Worm (Caenorhabditis elegans) whole organism, L2 larva: ENCODE results near the gene cee-1.

Experiments
- C34F6.9 ChIP-seq: fragments of 150-350 bp; optimal IDR thresholded peaks from 2 replicates; lab custom pipeline; 2014; ENCODE audit warnings: missing biosample characterization, missing genetic modification characterization
- F13H6.1 ChIP-seq: sonication (generic microtip); optimal IDR thresholded peaks from 2 replicates; lab custom pipeline; 2016; ENCODE audit warnings: missing genetic modification characterization, missing compliant biosample characterization
- aly-2 ChIP-seq: fragments of 150-350 bp; optimal IDR thresholded peaks from 2 replicates; lab custom pipeline; 2014; ENCODE audit warnings: missing biosample characterization, missing genetic modification characterization
- blmp-1 ChIP-seq: sonication (generic microtip); optimal IDR thresholded peaks from 2 replicates; lab custom pipeline; 2017; ENCODE audit warnings: missing genetic modification characterization, mild to moderate bottlenecking, missing compliant biosample characterization, antibody characterized with exemption, moderate library complexity; ENCODE audit not compliant: insufficient read depth
- ceh-16 ChIP-seq: fragments of 150-350 bp; optimal IDR thresholded peaks from 2 replicates; lab custom pipeline; 2014; ENCODE audit warnings: missing biosample characterization, missing genetic modification characterization
- crh-2 ChIP-seq: sonication (generic microtip); optimal IDR thresholded peaks from 2 replicates; lab custom pipeline; 2017; ENCODE audit warnings: missing biosample characterization, missing genetic modification characterization
- egl-27 ChIP-seq: sonication (generic microtip); optimal IDR thresholded peaks from 3 replicates; lab custom pipeline; 2017; ENCODE audit warnings: missing biosample characterization, missing genetic modification reagents, missing genetic modification characterization
- elt-3 ChIP-seq: sonication (generic microtip); optimal IDR thresholded peaks from 2 replicates; lab custom pipeline; 2017; ENCODE audit warnings: missing biosample characterization, missing genetic modification characterization
- gmeb-1 ChIP-seq: fragments of 150-350 bp; optimal IDR thresholded peaks from 2 replicates; lab custom pipeline; 2014; ENCODE audit warnings: missing biosample characterization, missing genetic modification characterization
- lin-11 ChIP-seq: fragments of 150-350 bp; sonication (generic microtip); optimal IDR thresholded peaks from 2 replicates; lab custom pipeline; 2014; ENCODE audit warnings: missing biosample characterization, missing genetic modification characterization, inconsistent platforms, mixed read lengths
- lin-13 ChIP-seq: fragments of 150-350 bp; optimal IDR thresholded peaks from 2 replicates; lab custom pipeline; 2014; ENCODE audit warnings: missing biosample characterization, missing genetic modification reagents, missing genetic modification characterization
- lin-39 ChIP-seq: fragments of 150-350 bp; optimal IDR thresholded peaks from 2 replicates; lab custom pipeline; 2014; ENCODE audit warnings: missing biosample characterization, missing genetic modification reagents, missing genetic modification characterization
- lsy-2 ChIP-seq, 2 experiments: fragments of 150-350 bp in 1 of 2; sonication (generic microtip) in 1 of 2; optimal IDR thresholded peaks; 2 replicates each; lab custom pipeline; 2014 to 2017; ENCODE audit warnings: missing biosample characterization in 2 of 2, missing genetic modification characterization in 2 of 2
- mab-5 ChIP-seq: fragments of 150-350 bp; optimal IDR thresholded peaks from 2 replicates; lab custom pipeline; 2014; ENCODE audit warnings: missing biosample characterization, missing genetic modification characterization
- mbf-1 ChIP-seq: sonication (generic microtip); optimal IDR thresholded peaks from 2 replicates; lab custom pipeline; 2017; ENCODE audit warnings: missing biosample characterization, missing genetic modification characterization
- mdl-1 ChIP-seq, 2 experiments: fragments of 150-350 bp in 1 of 2; sonication (generic microtip) in 1 of 2; optimal IDR thresholded peaks; 2 replicates each; lab custom pipeline; 2017; ENCODE audit warnings: missing biosample characterization in 2 of 2, missing genetic modification characterization in 2 of 2
- nhr-11 ChIP-seq: fragments of 150-350 bp; optimal IDR thresholded peaks from 2 replicates; lab custom pipeline; 2014; ENCODE audit warnings: missing biosample characterization, missing genetic modification characterization
- nhr-12 ChIP-seq: fragments of 150-350 bp; optimal IDR thresholded peaks from 2 replicates; lab custom pipeline; 2014; ENCODE audit warnings: missing biosample characterization, missing genetic modification characterization
- nhr-129 ChIP-seq: fragments of 150-350 bp; optimal IDR thresholded peaks from 2 replicates; lab custom pipeline; 2014; ENCODE audit warnings: missing biosample characterization, missing genetic modification characterization
- nhr-21 ChIP-seq: fragments of 150-350 bp; optimal IDR thresholded peaks from 2 replicates; lab custom pipeline; 2014; ENCODE audit warnings: missing biosample characterization, missing genetic modification characterization
- nhr-23 ChIP-seq: fragments of 150-350 bp; optimal IDR thresholded peaks from 2 replicates; lab custom pipeline; 2014; ENCODE audit warnings: missing biosample characterization, missing genetic modification reagents, missing genetic modification characterization
- nhr-25 ChIP-seq: fragments of 150-350 bp; sonication (generic microtip); optimal IDR thresholded peaks from 3 replicates; lab custom pipeline; 2014; ENCODE audit warnings: missing biosample characterization, missing genetic modification characterization
- nhr-6 ChIP-seq: fragments of 150-350 bp; optimal IDR thresholded peaks from 2 replicates; lab custom pipeline; 2014; ENCODE audit warnings: missing biosample characterization, missing genetic modification characterization
- sma-3 ChIP-seq: sonication (generic microtip); optimal IDR thresholded peaks from 2 replicates; lab custom pipeline; 2016; ENCODE audit warnings: missing genetic modification reagents, missing genetic modification characterization, missing compliant biosample characterization
- sma-9 ChIP-seq, 2 experiments: fragments of 150-350 bp in 1 of 2; sonication (generic microtip) in 1 of 2; optimal IDR thresholded peaks; 2 replicates each; lab custom pipeline; 2014 to 2016; ENCODE audit warnings: missing genetic modification characterization in 2 of 2, mild to moderate bottlenecking in 1 of 2, missing biosample characterization in 1 of 2, missing compliant biosample characterization in 1 of 2, missing genetic modification reagents in 1 of 2, moderate library complexity in 1 of 2
- snpc-4 ChIP-seq: fragments of 150-350 bp; optimal IDR thresholded peaks from 2 replicates; lab custom pipeline; 2014; ENCODE audit warnings: missing biosample characterization, missing genetic modification characterization
- unc-39 ChIP-seq: fragments of 150-350 bp; optimal IDR thresholded peaks from 2 replicates; lab custom pipeline; 2014; ENCODE audit warnings: missing biosample characterization, missing genetic modification characterization
- unc-62 ChIP-seq: fragments of 150-350 bp; optimal IDR thresholded peaks from 2 replicates; lab custom pipeline; 2014; ENCODE audit warnings: missing biosample characterization, missing genetic modification reagents, missing genetic modification characterization
- zag-1 ChIP-seq: fragments of 150-350 bp; optimal IDR thresholded peaks from 2 replicates; lab custom pipeline; 2014; ENCODE audit warnings: missing biosample characterization, missing genetic modification characterization
- ztf-1 ChIP-seq: fragments of 200-800 bp; sonication (Bioruptor generic); conservative IDR thresholded peaks from 2 replicates; pipeline ENCODE4 v1.3.6; 2022; ENCODE audit warnings: missing genetic modification characterization, missing compliant biosample characterization
- ztf-4 ChIP-seq: fragments of 150-350 bp; optimal IDR thresholded peaks from 2 replicates; lab custom pipeline; 2014; ENCODE audit warnings: missing biosample characterization, missing genetic modification characterization

cee-1 gene

ce11 chrIII:4917960-4918712 is 5.6 kb downstream of the cee-1 start, which contains the start of gene rpb-8 (continued):
- TF ChIP-seq snpc-4 (tag; lab: Kevin White, UChicago) = peak; percentile 13
- no peak for TF ChIP-seq elt-3 (tag; lab: Kevin White, UChicago)
- no peak for TF ChIP-seq zag-1
- TF ChIP-seq nhr-23 (tag; lab: Kevin White, UChicago) = no peak
- TF ChIP-seq lin-11 = peak; percentile 1
- TF ChIP-seq ztf-1 (GFP tag; lab: Robert Waterston, UW) = no peak
- peak; percentile 46 for TF ChIP-seq lin-13 (GFP tag; lab: Kevin White, UChicago)

ce11 chrIII:4918906-4919305 is 6.4 kb downstream of the cee-1 start:
- TF ChIP-seq zag-1 = no peak
- no peak for TF ChIP-seq sma-3 (GFP tag; lab: Kevin White, UChicago)
- TF ChIP-seq egl-27 (tag; lab: Kevin White, UChicago) = no peak
- TF ChIP-seq mab-5 (tag; lab: Kevin White, UChicago) = no peak
- no peak for TF ChIP-seq F13H6.1 (tag; lab: Kevin White, UChicago)
- no peak for TF ChIP-seq ztf-1 (GFP tag; lab: Robert Waterston, UW)
- TF ChIP-seq aly-2 (tag; lab: Kevin White, UChicago) = no peak
- no peak for TF ChIP-seq lin-39 (tag; lab: Kevin White, UChicago)
- TF ChIP-seq crh-2 (tag; lab: Kevin White, UChicago) = no peak

- TF ChIP-seq mbf-1 (tag; lab: Kevin White, UChicago) = no peak
- TF ChIP-seq nhr-25 (tag; lab: Kevin White, UChicago) = no peak
- no peak for TF ChIP-seq egl-27 (tag; lab: Kevin White, UChicago)
- TF ChIP-seq crh-2 (tag; lab: Kevin White, UChicago) = no peak
- TF ChIP-seq mab-5 (tag; lab: Kevin White, UChicago) = no peak
- TF ChIP-seq nhr-6 (tag; lab: Kevin White, UChicago) = no peak
- no peak for TF ChIP-seq ztf-1 (GFP tag; lab: Robert Waterston, UW)
- no peak for TF ChIP-seq ztf-4 (tag; lab: Kevin White, UChicago)
- no peak for TF ChIP-seq unc-62 (GFP tag; lab: Kevin White, UChicago)
- TF ChIP-seq nhr-12 (tag; lab: Kevin White, UChicago) = no peak
- TF ChIP-seq nhr-21 (tag; lab: Kevin White, UChicago) = no peak
- TF ChIP-seq nhr-11 (tag; lab: Kevin White, UChicago) = no peak
- no peak for TF ChIP-seq sma-9 (GFP tag; optimal IDR thresholded peaks at IDR 0.05; lab: Kevin White, UChicago)
- no peak for TF ChIP-seq sma-9 (tag; optimal IDR thresholded peaks at IDR 0.05; lab: Kevin White, UChicago)
- TF ChIP-seq lin-13 (GFP tag; lab: Kevin White, UChicago) = no peak
- no peak for TF ChIP-seq C34F6.9 (tag; lab: Kevin White, UChicago)
These were observed 7.7 kb downstream of the cee-1 start, which contains the start of gene ula-1 for ce11 chrIII:4920221-4920620. TSS of gene ula-1 (minus strand) at chrIII:4920321.

ce11 chrIII:4922020-4922419 is 9.5 kb downstream of the cee-1 start, which contains the start of gene mmab-1:
TSS of gene mmab-1 (minus strand) at chrIII:4922114.
- TF ChIP-seq gmeb-1 (tag; lab: Kevin White, UChicago) (peak; percentile 23), F13H6.1 (tag; lab: Kevin White, UChicago) (peak; percentile 1), nhr-25 (tag; lab: Kevin White, UChicago) (peak; percentile 20), sma-3 (GFP tag; lab: Kevin White, UChicago) (peak; percentile 69), lsy-2 (tag; optimal IDR thresholded peaks at IDR 0.05; lab: Kevin White, UChicago) (peak in 1 of 2 experiments; percentile 46), lin-11 (peak; percentile 57)

- no peak for TF ChIP-seq blmp-1 (tag; lab: Kevin White, UChicago)
- TF ChIP-seq F13H6.1 (tag; lab: Kevin White, UChicago) = no peak
- TF ChIP-seq unc-62 (GFP tag; lab: Kevin White, UChicago) = no peak
- TF ChIP-seq sma-9 (GFP tag; optimal IDR thresholded peaks at IDR 0.05; lab: Kevin White, UChicago) = no peak
- no peak for TF ChIP-seq sma-9 (tag; optimal IDR thresholded peaks at IDR 0.05; lab: Kevin White, UChicago)
- TF ChIP-seq unc-39 = no peak
- TF ChIP-seq mdl-1 (tag; optimal IDR thresholded peaks at IDR 0.05; lab: Kevin White, UChicago) = no peak
- TF ChIP-seq nhr-129 = no peak
- TF ChIP-seq mab-5 (tag; lab: Kevin White, UChicago) = no peak
- TF ChIP-seq lin-13 (GFP tag; lab: Kevin White, UChicago) = no peak
- TF ChIP-seq ceh-16 (tag; lab: Kevin White, UChicago) = no peak
- no peak for TF ChIP-seq mbf-1 (tag; lab: Kevin White, UChicago)
- TF ChIP-seq elt-3 (tag; lab: Kevin White, UChicago) = no peak
- no peak for TF ChIP-seq egl-27 (tag; lab: Kevin White, UChicago)
These were observed 11.6 kb downstream of the cee-1 start for ce11 chrIII:4924134-4924533.
